Worm (Caenorhabditis elegans) whole organism, L2 larva: ENCODE data around the gene unc-103.

Experiments used
- C34F6.9 ChIP-seq: fragments of 150-350 bp; optimal IDR thresholded peaks from 2 replicates; lab custom pipeline; 2014; ENCODE audit warnings: missing biosample characterization, missing genetic modification characterization
- F13H6.1 ChIP-seq: sonication (generic microtip); optimal IDR thresholded peaks from 2 replicates; lab custom pipeline; 2016; ENCODE audit warnings: missing genetic modification characterization, missing compliant biosample characterization
- R02D3.7 ChIP-seq: fragments of 150-350 bp; optimal IDR thresholded peaks from 2 replicates; lab custom pipeline; 2014; ENCODE audit warnings: missing biosample characterization, missing genetic modification characterization
- Y55F3AM.14 ChIP-seq: fragments of 200-800 bp; sonication (Bioruptor generic); optimal IDR thresholded peaks from 2 replicates; lab custom pipeline; 2018; ENCODE audit warnings: mild to moderate bottlenecking, missing genetic modification characterization, missing compliant biosample characterization
- ZK546.5 ChIP-seq: sonication (generic microtip); optimal IDR thresholded peaks from 2 replicates; lab custom pipeline; 2017; ENCODE audit warnings: missing biosample characterization, missing genetic modification characterization
- aly-2 ChIP-seq: fragments of 150-350 bp; optimal IDR thresholded peaks from 2 replicates; lab custom pipeline; 2014; ENCODE audit warnings: missing biosample characterization, missing genetic modification characterization
- ama-1 ChIP-seq: fragments of 150-350 bp; optimal IDR thresholded peaks from 2 replicates; lab custom pipeline; 2018; ENCODE audit warnings: inconsistent platforms
- blmp-1 ChIP-seq: sonication (generic microtip); optimal IDR thresholded peaks from 2 replicates; lab custom pipeline; 2017; ENCODE audit warnings: missing genetic modification characterization, mild to moderate bottlenecking, missing compliant biosample characterization, antibody characterized with exemption, moderate library complexity; ENCODE audit not compliant: insufficient read depth
- ceh-16 ChIP-seq: fragments of 150-350 bp; optimal IDR thresholded peaks from 2 replicates; lab custom pipeline; 2014; ENCODE audit warnings: missing biosample characterization, missing genetic modification characterization
- ceh-82 ChIP-seq: fragments of 150-350 bp; optimal IDR thresholded peaks from 2 replicates; lab custom pipeline; 2014; ENCODE audit warnings: missing biosample characterization, missing genetic modification characterization
- crh-2 ChIP-seq: sonication (generic microtip); optimal IDR thresholded peaks from 2 replicates; lab custom pipeline; 2017; ENCODE audit warnings: missing biosample characterization, missing genetic modification characterization
- dmd-4 ChIP-seq: sonication (generic microtip); optimal IDR thresholded peaks from 2 replicates; lab custom pipeline; 2017; ENCODE audit warnings: missing biosample characterization, missing genetic modification characterization
- egl-27 ChIP-seq: sonication (generic microtip); optimal IDR thresholded peaks from 3 replicates; lab custom pipeline; 2017; ENCODE audit warnings: missing biosample characterization, missing genetic modification reagents, missing genetic modification characterization
- elt-1 ChIP-seq: fragments of 150-350 bp; optimal IDR thresholded peaks from 2 replicates; lab custom pipeline; 2014; ENCODE audit warnings: missing biosample characterization, missing genetic modification characterization
- elt-3 ChIP-seq: sonication (generic microtip); optimal IDR thresholded peaks from 2 replicates; lab custom pipeline; 2017; ENCODE audit warnings: missing biosample characterization, missing genetic modification characterization
- fos-1 ChIP-seq: fragments of 150-350 bp; optimal IDR thresholded peaks from 2 replicates; lab custom pipeline; 2014; ENCODE audit warnings: missing biosample characterization, missing genetic modification characterization
- gmeb-1 ChIP-seq: fragments of 150-350 bp; optimal IDR thresholded peaks from 2 replicates; lab custom pipeline; 2014; ENCODE audit warnings: missing biosample characterization, missing genetic modification characterization
- lin-11 ChIP-seq: fragments of 150-350 bp; sonication (generic microtip); optimal IDR thresholded peaks from 2 replicates; lab custom pipeline; 2014; ENCODE audit warnings: missing biosample characterization, missing genetic modification characterization, inconsistent platforms, mixed read lengths
- lin-13 ChIP-seq: fragments of 150-350 bp; optimal IDR thresholded peaks from 2 replicates; lab custom pipeline; 2014; ENCODE audit warnings: missing biosample characterization, missing genetic modification reagents, missing genetic modification characterization
- lin-39 ChIP-seq: fragments of 150-350 bp; optimal IDR thresholded peaks from 2 replicates; lab custom pipeline; 2014; ENCODE audit warnings: missing biosample characterization, missing genetic modification reagents, missing genetic modification characterization
- lsy-2 ChIP-seq, 2 experiments: fragments of 150-350 bp in 1 of 2; sonication (generic microtip) in 1 of 2; optimal IDR thresholded peaks; 2 replicates each; lab custom pipeline; 2014 to 2017; ENCODE audit warnings: missing biosample characterization in 2 of 2, missing genetic modification characterization in 2 of 2
- mab-5 ChIP-seq: fragments of 150-350 bp; optimal IDR thresholded peaks from 2 replicates; lab custom pipeline; 2014; ENCODE audit warnings: missing biosample characterization, missing genetic modification characterization
- mbf-1 ChIP-seq: sonication (generic microtip); optimal IDR thresholded peaks from 2 replicates; lab custom pipeline; 2017; ENCODE audit warnings: missing biosample characterization, missing genetic modification characterization
- nhr-10 ChIP-seq: sonication (generic microtip); optimal IDR thresholded peaks from 2 replicates; lab custom pipeline; 2017; ENCODE audit warnings: missing biosample characterization, missing genetic modification characterization
- nhr-11 ChIP-seq: fragments of 150-350 bp; optimal IDR thresholded peaks from 2 replicates; lab custom pipeline; 2014; ENCODE audit warnings: missing biosample characterization, missing genetic modification characterization
- nhr-12 ChIP-seq: fragments of 150-350 bp; optimal IDR thresholded peaks from 2 replicates; lab custom pipeline; 2014; ENCODE audit warnings: missing biosample characterization, missing genetic modification characterization
- nhr-129 ChIP-seq: fragments of 150-350 bp; optimal IDR thresholded peaks from 2 replicates; lab custom pipeline; 2014; ENCODE audit warnings: missing biosample characterization, missing genetic modification characterization
- nhr-21 ChIP-seq: fragments of 150-350 bp; optimal IDR thresholded peaks from 2 replicates; lab custom pipeline; 2014; ENCODE audit warnings: missing biosample characterization, missing genetic modification characterization
- nhr-23 ChIP-seq: fragments of 150-350 bp; optimal IDR thresholded peaks from 2 replicates; lab custom pipeline; 2014; ENCODE audit warnings: missing biosample characterization, missing genetic modification reagents, missing genetic modification characterization
- nhr-237 ChIP-seq: fragments of 150-350 bp; optimal IDR thresholded peaks from 2 replicates; lab custom pipeline; 2014; ENCODE audit warnings: missing biosample characterization, missing genetic modification characterization
- nhr-25 ChIP-seq: fragments of 150-350 bp; sonication (generic microtip); optimal IDR thresholded peaks from 3 replicates; lab custom pipeline; 2014; ENCODE audit warnings: missing biosample characterization, missing genetic modification characterization
- nhr-6 ChIP-seq: fragments of 150-350 bp; optimal IDR thresholded peaks from 2 replicates; lab custom pipeline; 2014; ENCODE audit warnings: missing biosample characterization, missing genetic modification characterization
- nhr-77 ChIP-seq: fragments of 150-350 bp; optimal IDR thresholded peaks from 2 replicates; lab custom pipeline; 2014; ENCODE audit warnings: missing biosample characterization, missing genetic modification characterization
- peb-1 ChIP-seq: fragments of 150-350 bp; optimal IDR thresholded peaks from 2 replicates; lab custom pipeline; 2014; ENCODE audit warnings: missing biosample characterization, missing genetic modification characterization
- sem-4 ChIP-seq: fragments of 150-350 bp; optimal IDR thresholded peaks from 2 replicates; lab custom pipeline; 2014; ENCODE audit warnings: missing biosample characterization, missing genetic modification reagents, missing genetic modification characterization
- skn-1 ChIP-seq: sonication (generic microtip); optimal IDR thresholded peaks from 2 replicates; lab custom pipeline; 2017; ENCODE audit warnings: missing biosample characterization, missing genetic modification characterization
- sma-3 ChIP-seq: sonication (generic microtip); optimal IDR thresholded peaks from 2 replicates; lab custom pipeline; 2016; ENCODE audit warnings: missing genetic modification reagents, missing genetic modification characterization, missing compliant biosample characterization
- sma-9 ChIP-seq, 2 experiments: fragments of 150-350 bp in 1 of 2; sonication (generic microtip) in 1 of 2; optimal IDR thresholded peaks; 2 replicates each; lab custom pipeline; 2014 to 2016; ENCODE audit warnings: missing genetic modification characterization in 2 of 2, mild to moderate bottlenecking in 1 of 2, missing biosample characterization in 1 of 2, missing compliant biosample characterization in 1 of 2, missing genetic modification reagents in 1 of 2, moderate library complexity in 1 of 2
- snpc-4 ChIP-seq: fragments of 150-350 bp; optimal IDR thresholded peaks from 2 replicates; lab custom pipeline; 2014; ENCODE audit warnings: missing biosample characterization, missing genetic modification characterization
- unc-39 ChIP-seq: fragments of 150-350 bp; optimal IDR thresholded peaks from 2 replicates; lab custom pipeline; 2014; ENCODE audit warnings: missing biosample characterization, missing genetic modification characterization
- unc-55 ChIP-seq: fragments of 150-350 bp; sonication (generic microtip); optimal IDR thresholded peaks from 3 replicates; lab custom pipeline; 2014; ENCODE audit warnings: missing biosample characterization, missing genetic modification reagents, missing genetic modification characterization
- unc-62 ChIP-seq: fragments of 150-350 bp; optimal IDR thresholded peaks from 2 replicates; lab custom pipeline; 2014; ENCODE audit warnings: missing biosample characterization, missing genetic modification reagents, missing genetic modification characterization
- zag-1 ChIP-seq: fragments of 150-350 bp; optimal IDR thresholded peaks from 2 replicates; lab custom pipeline; 2014; ENCODE audit warnings: missing biosample characterization, missing genetic modification characterization
- ztf-1 ChIP-seq: fragments of 200-800 bp; sonication (Bioruptor generic); conservative IDR thresholded peaks from 2 replicates; pipeline ENCODE4 v1.3.6; 2022; ENCODE audit warnings: missing genetic modification characterization, missing compliant biosample characterization
- ztf-11 ChIP-seq: sonication (generic microtip); optimal IDR thresholded peaks from 2 replicates; lab custom pipeline; 2017; ENCODE audit warnings: missing biosample characterization, missing genetic modification characterization
- ztf-4 ChIP-seq: fragments of 150-350 bp; optimal IDR thresholded peaks from 2 replicates; lab custom pipeline; 2014; ENCODE audit warnings: missing biosample characterization, missing genetic modification characterization

unc-103 gene

ce11 chrIII:4115085-4115484 lies at the start of gene unc-103:
unc-103 (plus strand) TSS chrIII:4115385.
- TF ChIP-seq ztf-1 (no peak), ZK546.5 (tag; lab: Kevin White, UChicago) (no peak), fos-1 (no peak), lin-13 (no peak), elt-1 (no peak), gmeb-1 (tag; lab: Kevin White, UChicago) (no peak), ztf-11 (tag; lab: Kevin White, UChicago) (no peak), nhr-77 (tag; lab: Kevin White, UChicago) (no peak), unc-62 (no peak), mab-5 (tag; lab: Kevin White, UChicago) (no peak), sma-3 (GFP tag; lab: Kevin White, UChicago) (no peak), nhr-12 (tag; lab: Kevin White, UChicago) (no peak)

- TF ChIP-seq lin-11 (tag; lab: Kevin White, UChicago) (no peak), lin-39 (tag; lab: Kevin White, UChicago) (no peak), nhr-21 (no peak), sma-9 (GFP tag; optimal IDR thresholded peaks at IDR 0.05; lab: Kevin White, UChicago) (no peak), sma-9 (tag; optimal IDR thresholded peaks at IDR 0.05; lab: Kevin White, UChicago) (no peak), ztf-4 (no peak), nhr-12 (tag; lab: Kevin White, UChicago) (no peak), lin-13 (no peak)
- TF ChIP-seq, all 48 proteins: peak for 0
These were observed 48.9 kb upstream of the unc-103 start, which contains the start of gene unc-79 for ce11 chrIII:4066333-4066732. unc-79 (plus strand) TSS chrIII:4066633.

ce11 chrIII:4068120-4068519 lies 47.1 kb upstream of the unc-103 start:
- TF ChIP-seq ceh-82 (tag; lab: Kevin White, UChicago) (no peak), skn-1 (no peak), F13H6.1 (no peak), crh-2 (tag; lab: Kevin White, UChicago) (no peak)

- TF ChIP-seq dmd-4 (tag; lab: Kevin White, UChicago) (no peak), nhr-11 (tag; lab: Kevin White, UChicago) (no peak), nhr-21 (no peak), elt-3 (tag; lab: Kevin White, UChicago) (no peak), nhr-23 (tag; lab: Kevin White, UChicago) (no peak), snpc-4 (tag; lab: Kevin White, UChicago) (no peak), ztf-4 (no peak), lin-39 (tag; lab: Kevin White, UChicago) (no peak), unc-39 (tag; lab: Kevin White, UChicago) (no peak), nhr-25 (no peak), blmp-1 (tag; lab: Kevin White, UChicago) (no peak), mbf-1 (tag; lab: Kevin White, UChicago) (no peak), skn-1 (no peak), Y55F3AM.14 (GFP tag; lab: Kevin White, UChicago) (peak; percentile 59), C34F6.9 (tag; lab: Kevin White, UChicago) (no peak), lsy-2 (tag; optimal IDR thresholded peaks at IDR 0.05; lab: Kevin White, UChicago) (no peak), ztf-11 (tag; lab: Kevin White, UChicago) (no peak), sem-4 (peak; percentile 37), nhr-10 (tag; lab: Kevin White, UChicago) (no peak), elt-1 (no peak), nhr-6 (tag; lab: Kevin White, UChicago) (no peak), zag-1 (tag; lab: Kevin White, UChicago) (no peak), gmeb-1 (tag; lab: Kevin White, UChicago) (no peak), ama-1 (no peak), F13H6.1 (no peak), ceh-82 (tag; lab: Kevin White, UChicago) (no peak), lin-11 (tag; lab: Kevin White, UChicago) (no peak), sma-9 (GFP tag; optimal IDR thresholded peaks at IDR 0.05; lab: Kevin White, UChicago) (peak; percentile 1), sma-9 (tag; optimal IDR thresholded peaks at IDR 0.05; lab: Kevin White, UChicago) (no peak), ztf-1 (no peak), ZK546.5 (tag; lab: Kevin White, UChicago) (no peak), peb-1 (no peak), nhr-129 (tag; lab: Kevin White, UChicago) (no peak), egl-27 (tag; lab: Kevin White, UChicago) (peak; percentile 0), ceh-16 (tag; lab: Kevin White, UChicago) (no peak), mab-5 (tag; lab: Kevin White, UChicago) (no peak), R02D3.7 (tag; lab: Kevin White, UChicago) (no peak), unc-55 (GFP tag; lab: Kevin White, UChicago) (peak; percentile 23), sma-3 (GFP tag; lab: Kevin White, UChicago) (no peak), aly-2 (tag; lab: Kevin White, UChicago) (no peak), lin-13 (no peak), crh-2 (tag; lab: Kevin White, UChicago) (no peak), nhr-77 (tag; lab: Kevin White, UChicago) (no peak), nhr-237 (no peak), unc-62 (no peak)
- TF ChIP-seq, all 48 proteins: peak for 5
These were observed 44.9 kb upstream of the unc-103 start for ce11 chrIII:4070239-4070638.
